Fruit fly (Drosophila melanogaster) whole organism, embryonic: ENCODE results near the gene Cyp4d1.

Experiments
- Awh ChIP-seq: fragments of 200-800 bp; sonication (Bioruptor generic); IDR thresholded peaks from 2 replicates; pipeline ENCODE4, ENCODE4 v1.3.6; 2022; ENCODE audit warnings: missing biosample characterization, missing genetic modification characterization
- Bdp1 ChIP-seq: fragments of 200-800 bp; sonication (Bioruptor generic); optimal IDR thresholded peaks from 3 replicates; lab custom pipeline; 2016; ENCODE audit warnings: missing biosample characterization, missing genetic modification characterization
- CG10431 ChIP-seq: fragments of 200-800 bp; sonication (Bioruptor generic); optimal IDR thresholded peaks from 3 replicates; lab custom pipeline; 2018; ENCODE audit warnings: missing biosample characterization, mild to moderate bottlenecking, missing genetic modification characterization
- CG12071 ChIP-seq: fragments of 200-800 bp; sonication (Bioruptor generic); optimal IDR thresholded peaks from 3 replicates; lab custom pipeline; 2018; ENCODE audit warnings: missing biosample characterization, mild to moderate bottlenecking, missing genetic modification characterization
- CG12391 ChIP-seq: fragments of 200-800 bp; sonication (Bioruptor generic); optimal IDR thresholded peaks from 3 replicates; lab custom pipeline; 2018; ENCODE audit warnings: missing biosample characterization, mild to moderate bottlenecking, missing genetic modification characterization, moderate library complexity
- CG13296 ChIP-seq: fragments of 200-800 bp; sonication (Bioruptor generic); optimal IDR thresholded peaks from 3 replicates; lab custom pipeline; 2018; ENCODE audit warnings: missing biosample characterization, mild to moderate bottlenecking, missing genetic modification characterization
- CG14441 ChIP-seq: fragments of 200-800 bp; sonication (Bioruptor generic); IDR thresholded peaks from 2 replicates; pipeline ENCODE4 v1.3.6; 2022; ENCODE audit warnings: missing biosample characterization, missing genetic modification characterization
- CG14860 ChIP-seq: fragments of 200-800 bp; sonication (Bioruptor generic); IDR thresholded peaks from 3 replicates; pipeline ENCODE4 v1.3.6; 2022; ENCODE audit warnings: missing biosample characterization, missing genetic modification characterization; ENCODE audit not compliant: partially characterized antibody
- CG15601 ChIP-seq: fragments of 200-800 bp; sonication (Bioruptor generic); optimal IDR thresholded peaks from 3 replicates; lab custom pipeline; 2019; ENCODE audit warnings: missing biosample characterization, mild to moderate bottlenecking, missing genetic modification characterization, moderate library complexity
- CG17328 ChIP-seq: fragments of 200-800 bp; sonication (Bioruptor generic); IDR thresholded peaks from 2 replicates; pipeline ENCODE4 v1.3.6; 2022; ENCODE audit warnings: missing biosample characterization, missing genetic modification characterization
- CG18764 ChIP-seq: fragments of 200-800 bp; sonication (Bioruptor generic); optimal IDR thresholded peaks from 3 replicates; lab custom pipeline; 2016; ENCODE audit warnings: missing biosample characterization, missing genetic modification characterization
- CG30431 ChIP-seq: fragments of 200-800 bp; sonication (Bioruptor generic); optimal IDR thresholded peaks from 2 replicates; lab custom pipeline; 2017; ENCODE audit warnings: missing biosample characterization, missing genetic modification characterization
- CG3726 ChIP-seq: fragments of 200-800 bp; sonication (Bioruptor generic); IDR thresholded peaks from 3 replicates; pipeline ENCODE4, ENCODE4 v1.3.6; 2022; ENCODE audit warnings: missing biosample characterization, missing genetic modification characterization
- CG3995 ChIP-seq: fragments of 200-800 bp; sonication (Bioruptor generic); optimal IDR thresholded peaks from 3 replicates; lab custom pipeline; 2016; ENCODE audit warnings: missing biosample characterization, missing genetic modification characterization
- CG4424 ChIP-seq: fragments of 200-800 bp; sonication (Bioruptor generic); optimal IDR thresholded peaks from 3 replicates; lab custom pipeline; 2016; ENCODE audit warnings: missing biosample characterization, missing genetic modification characterization
- CG7745 ChIP-seq: fragments of 200-800 bp; sonication (Bioruptor generic); optimal IDR thresholded peaks from 2 replicates; lab custom pipeline; 2018; ENCODE audit warnings: missing biosample characterization, mild to moderate bottlenecking, missing genetic modification characterization, moderate library complexity
- CG7987 ChIP-seq: fragments of 200-800 bp; sonication (Bioruptor generic); optimal IDR thresholded peaks from 2 replicates; lab custom pipeline; 2018; ENCODE audit warnings: missing biosample characterization, mild to moderate bottlenecking, missing genetic modification characterization, moderate library complexity
- CG8388 ChIP-seq: fragments of 200-800 bp; sonication (Bioruptor generic); optimal IDR thresholded peaks from 2 replicates; lab custom pipeline; 2019; ENCODE audit warnings: missing biosample characterization, mild to moderate bottlenecking, missing genetic modification characterization, moderate library complexity
- CG8924 ChIP-seq: fragments of 200-800 bp; optimal IDR thresholded peaks from 3 replicates; lab custom pipeline; 2019; ENCODE audit warnings: missing biosample characterization, mild to moderate bottlenecking, missing genetic modification characterization, moderate library complexity
- CG9437 ChIP-seq: fragments of 200-800 bp; sonication (Bioruptor generic); optimal IDR thresholded peaks from 2 replicates; lab custom pipeline; 2018; ENCODE audit warnings: missing biosample characterization, mild to moderate bottlenecking, missing genetic modification characterization
- Deaf1 ChIP-seq: fragments of 200-800 bp; optimal IDR thresholded peaks from 3 replicates; lab custom pipeline; 2019; ENCODE audit warnings: missing biosample characterization, mild to moderate bottlenecking, missing genetic modification characterization, moderate library complexity
- Doc2 ChIP-seq: fragments of 200-800 bp; sonication (Bioruptor generic); IDR thresholded peaks from 2 replicates; pipeline ENCODE4 v1.3.6; 2022; ENCODE audit warnings: missing biosample characterization, missing genetic modification characterization
- Drgx ChIP-seq: fragments of 200-800 bp; sonication (Bioruptor generic); IDR thresholded peaks from 2 replicates; pipeline ENCODE4 v1.3.6; 2022; ENCODE audit warnings: missing biosample characterization, missing genetic modification characterization
- Gsc ChIP-seq: fragments of 200-800 bp; sonication (Bioruptor generic); IDR thresholded peaks from 2 replicates; pipeline ENCODE4 v1.3.6; 2022; ENCODE audit warnings: missing biosample characterization, missing genetic modification characterization
- HLH3B ChIP-seq: fragments of 200-800 bp; sonication (Bioruptor generic); IDR thresholded peaks from 2 replicates; pipeline ENCODE4 v1.3.6; 2022; ENCODE audit warnings: missing biosample characterization, missing genetic modification characterization
- Jarid2 ChIP-seq: fragments of 200-800 bp; sonication (Bioruptor generic); optimal IDR thresholded peaks from 3 replicates; lab custom pipeline; 2017; ENCODE audit warnings: mild to moderate bottlenecking, missing biosample characterization, missing genetic modification reagents, missing genetic modification characterization
- MESR4 ChIP-seq: fragments of 200-800 bp; sonication (Bioruptor generic); optimal IDR thresholded peaks from 2 replicates; lab custom pipeline; 2018; ENCODE audit warnings: missing biosample characterization, mild to moderate bottlenecking, missing genetic modification characterization, moderate library complexity
- NFAT ChIP-seq: fragments of 200-800 bp; sonication (Bioruptor generic); IDR thresholded peaks from 2 replicates; pipeline ENCODE4 v1.3.6; 2022; ENCODE audit warnings: missing biosample characterization, missing genetic modification characterization
- Poxn ChIP-seq: fragments of 200-800 bp; sonication (Bioruptor generic); IDR thresholded peaks from 2 replicates; pipeline ENCODE4 v1.3.6; 2022; ENCODE audit warnings: missing biosample characterization, missing genetic modification characterization
- Sox100B ChIP-seq: fragments of 200-800 bp; sonication (Bioruptor generic); optimal IDR thresholded peaks from 3 replicates; lab custom pipeline; 2018; ENCODE audit warnings: missing biosample characterization, mild to moderate bottlenecking, missing genetic modification characterization
- chn ChIP-seq: fragments of 200-800 bp; sonication (Bioruptor generic); optimal IDR thresholded peaks from 2 replicates; lab custom pipeline; 2016; ENCODE audit warnings: missing biosample characterization, missing genetic modification characterization
- crp ChIP-seq, 2 experiments: fragments of 200-800 bp; sonication (Bioruptor generic); optimal IDR thresholded peaks; 2 replicates in 1 of 2; 3 replicates in 1 of 2; lab custom pipeline; 2017; ENCODE audit warnings: missing biosample characterization in 2 of 2, missing genetic modification characterization in 2 of 2, mild to moderate bottlenecking in 1 of 2, moderate library complexity in 1 of 2
- danr ChIP-seq: fragments of 200-800 bp; sonication (Bioruptor generic); IDR thresholded peaks from 2 replicates; pipeline ENCODE4 v1.3.6; 2022; ENCODE audit warnings: missing biosample characterization, missing genetic modification characterization
- dmrt99B ChIP-seq: fragments of 200-800 bp; sonication (Bioruptor generic); optimal IDR thresholded peaks from 2 replicates; lab custom pipeline; 2018; ENCODE audit warnings: missing biosample characterization, mild to moderate bottlenecking, missing genetic modification characterization, moderate library complexity
- eve ChIP-seq, 2 experiments: fragments of >200 bp; optimal IDR thresholded peaks; 2 replicates each; lab custom pipeline; 2017; ENCODE audit warnings: missing biosample characterization in 2 of 2, missing genetic modification characterization in 2 of 2
- gfzf ChIP-seq: fragments of 200-800 bp; sonication (Bioruptor generic); optimal IDR thresholded peaks from 2 replicates; lab custom pipeline; 2016; ENCODE audit warnings: missing biosample characterization, mild to moderate bottlenecking, missing genetic modification characterization, moderate library complexity
- gsb-n ChIP-seq: fragments of 200-800 bp; sonication (Bioruptor generic); optimal IDR thresholded peaks from 3 replicates; lab custom pipeline; 2018; ENCODE audit warnings: missing biosample characterization, mild to moderate bottlenecking, missing genetic modification characterization
- insv ChIP-seq, 2 experiments: fragments of 200-800 bp; sonication (Bioruptor generic); optimal IDR thresholded peaks; 3 replicates each; lab custom pipeline; 2016 to 2018; ENCODE audit warnings: missing biosample characterization in 2 of 2, missing genetic modification characterization in 2 of 2
- ken ChIP-seq: fragments of 200-800 bp; sonication (Bioruptor generic); IDR thresholded peaks from 3 replicates; pipeline ENCODE4 v1.3.6; 2022; ENCODE audit warnings: missing biosample characterization, missing genetic modification characterization
- p53 ChIP-seq: fragments of 200-800 bp; sonication (Bioruptor generic); optimal IDR thresholded peaks from 2 replicates; lab custom pipeline; 2016; ENCODE audit warnings: missing biosample characterization, missing genetic modification characterization
- pb ChIP-seq: fragments of 200-800 bp; sonication (Bioruptor generic); optimal IDR thresholded peaks from 3 replicates; lab custom pipeline; 2016; ENCODE audit warnings: missing biosample characterization, missing genetic modification characterization
- psq ChIP-seq: fragments of 200-800 bp; sonication (Bioruptor generic); optimal IDR thresholded peaks from 2 replicates; lab custom pipeline; 2017; ENCODE audit warnings: missing biosample characterization, missing genetic modification characterization
- ranshi ChIP-seq: fragments of 200-800 bp; sonication (Bioruptor generic); IDR thresholded peaks from 2 replicates; pipeline ENCODE4 v1.3.6; 2022; ENCODE audit warnings: missing biosample characterization, missing genetic modification characterization
- sima ChIP-seq: fragments of 200-800 bp; sonication (Bioruptor generic); optimal IDR thresholded peaks from 2 replicates; lab custom pipeline; 2016; ENCODE audit warnings: missing biosample characterization, missing genetic modification characterization
- tio ChIP-seq: fragments of 200-800 bp; sonication (Bioruptor generic); optimal IDR thresholded peaks from 2 replicates; lab custom pipeline; 2017; ENCODE audit warnings: missing biosample characterization, missing genetic modification characterization, inconsistent platforms
- ttk ChIP-seq: fragments of 200-800 bp; sonication (Bioruptor generic); IDR thresholded peaks from 2 replicates; pipeline ENCODE4 v2.1.2; 2022; ENCODE audit warnings: missing biosample characterization, missing genetic modification characterization
- twi ChIP-seq: fragments of 200-800 bp; optimal IDR thresholded peaks from 2 replicates; lab custom pipeline; 2019; ENCODE audit warnings: missing biosample characterization, mild to moderate bottlenecking, missing genetic modification characterization, moderate library complexity
- usp ChIP-seq: fragments of >200 bp; optimal IDR thresholded peaks from 2 replicates; lab custom pipeline; 2017; ENCODE audit warnings: missing biosample characterization, missing genetic modification characterization
- zen2 ChIP-seq: fragments of 200-800 bp; sonication (Bioruptor generic); IDR thresholded peaks from 3 replicates; pipeline ENCODE4 v1.3.6; 2022; ENCODE audit warnings: missing biosample characterization, missing genetic modification characterization; ENCODE audit not compliant: partially characterized antibody

Cyp4d1 gene

DNA sequence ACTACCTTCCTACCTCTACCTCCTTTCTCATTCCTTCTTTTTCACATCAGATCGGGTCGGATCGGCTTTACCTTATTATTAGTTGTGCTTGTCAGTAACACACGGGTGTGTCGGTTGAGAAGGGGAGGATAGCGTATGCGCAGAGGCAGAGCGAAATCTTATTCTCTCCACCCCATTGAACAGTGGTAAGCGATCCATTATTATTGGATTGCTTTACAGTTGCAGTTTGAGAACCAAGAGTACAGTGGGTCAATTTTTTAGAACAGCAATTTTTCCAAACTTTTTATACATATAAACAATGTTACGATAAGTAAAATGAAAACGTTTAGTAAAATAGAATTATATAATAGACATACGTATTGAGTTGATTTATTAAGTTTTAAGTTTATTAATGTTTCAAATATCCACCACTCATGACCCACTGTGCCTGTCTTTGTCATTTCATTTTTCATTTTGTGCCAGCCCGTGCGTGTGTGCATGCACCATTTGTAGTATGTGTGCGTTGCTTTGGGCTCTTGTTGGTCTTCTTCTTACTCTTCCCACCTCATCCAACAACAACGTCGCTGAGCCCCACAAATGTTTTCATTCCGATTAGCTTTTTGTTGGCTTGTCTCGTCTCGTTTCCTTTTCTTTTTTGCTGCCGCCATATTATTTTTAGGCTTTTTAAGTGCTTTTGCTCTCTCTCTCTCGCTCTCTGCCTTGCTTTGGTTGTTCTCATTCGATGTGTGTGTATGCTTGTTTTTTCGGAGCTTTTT lies 24.2 kb downstream of the Cyp4d1 start (continued):
- TF ChIP-seq Drgx (peak; percentile 98), CG13296 (GFP tag; lab: Kevin White, UChicago) (peak; percentile 100), tio (GFP tag; lab: Kevin White, UChicago) (peak; percentile 99), CG14860 (GFP tag; lab: Robert Waterston, UW) (peak; percentile 77), CG17328 (GFP tag; lab: Robert Waterston, UW) (peak; percentile 98), CG10431 (GFP tag; lab: Kevin White, UChicago) (peak; percentile 98), Bdp1 (GFP tag; lab: Kevin White, UChicago) (peak; percentile 87), Gsc (GFP tag; lab: Robert Waterston, UW) (peak; percentile 96), CG12071 (GFP tag; lab: Kevin White, UChicago) (peak; percentile 98), Doc2 (GFP tag; lab: Robert Waterston, UW) (peak; percentile 95), CG4424 (GFP tag; lab: Kevin White, UChicago) (peak; percentile 99), CG8388 (GFP tag; lab: Kevin White, UChicago) (peak; percentile 99), HLH3B (GFP tag; lab: Robert Waterston, UW) (peak; percentile 99), CG7987 (GFP tag; lab: Kevin White, UChicago) (peak; percentile 95), psq (GFP tag; lab: Kevin White, UChicago) (peak; percentile 91), ttk (peak; percentile 98), CG7745 (tag; lab: Kevin White, UChicago) (peak; percentile 93), Jarid2 (GFP tag; lab: Kevin White, UChicago) (peak; percentile 91), zen2 (GFP tag; lab: Robert Waterston, UW) (no peak; the same call in 2 of the 3 replicates), Sox100B (peak; percentile 99), CG3995 (GFP tag; lab: Kevin White, UChicago) (peak; percentile 86), gfzf (no peak), p53 (GFP tag; lab: Kevin White, UChicago) (peak; percentile 73), CG14441 (GFP tag; lab: Robert Waterston, UW) (peak; percentile 98), Awh (GFP tag; lab: Robert Waterston, UW) (peak; percentile 99), eve (GFP tag; optimal IDR thresholded peaks at IDR 0.05; lab: Kevin White, UChicago) (peak in 1 of 2 experiments; percentile 100), insv (GFP tag; optimal IDR thresholded peaks at IDR 0.05; lab: Kevin White, UChicago) (peak; percentile 60 to 84), sima (GFP tag; lab: Kevin White, UChicago) (peak; percentile 89), gsb-n (tag; lab: Kevin White, UChicago) (peak; percentile 99), danr (GFP tag; lab: Robert Waterston, UW) (peak; percentile 99), crp (GFP tag; optimal IDR thresholded peaks at IDR 0.05; lab: Kevin White, UChicago) (peak in 1 of 2 experiments; percentile 65), CG3726 (peak; percentile 98), dmrt99B (peak; percentile 100), CG12391 (tag; lab: Kevin White, UChicago) (peak; percentile 100), CG18764 (peak; percentile 97), twi (tag; lab: Kevin White, UChicago) (peak; percentile 97), CG30431 (peak; percentile 98), usp (GFP tag; lab: Kevin White, UChicago) (no peak), Poxn (peak; percentile 97), CG9437 (peak; percentile 93), NFAT (GFP tag; lab: Robert Waterston, UW) (peak; percentile 96), ken (GFP tag; lab: Robert Waterston, UW) (peak; percentile 96), ranshi (peak; percentile 98), pb (GFP tag; lab: Kevin White, UChicago) (peak; percentile 80), MESR4 (GFP tag; lab: Kevin White, UChicago) (peak; percentile 58), CG15601 (tag; lab: Kevin White, UChicago) (peak; percentile 99), CG8924 (peak; percentile 99), chn (GFP tag; lab: Kevin White, UChicago) (peak; percentile 96), Deaf1 (tag; lab: Kevin White, UChicago) (peak; percentile 87)
